Worm (Caenorhabditis elegans) whole organism, mixed stage, embryonic: Measurements from ENCODE around the gene oac-10.

Experiments
- ces-1 ChIP-seq: fragments of 150-350 bp; optimal IDR thresholded peaks from 2 replicates; lab custom pipeline; 2014; ENCODE audit warnings: missing biosample characterization, missing genetic modification reagents, missing genetic modification characterization
- ham-2 ChIP-seq: fragments of 200-800 bp; sonication (Bioruptor generic); optimal IDR thresholded peaks from 2 replicates; lab custom pipeline; 2018; ENCODE audit warnings: mild to moderate bottlenecking, missing genetic modification characterization, missing compliant biosample characterization
- lin-32 ChIP-seq: fragments of 200-800 bp; sonication (Bioruptor generic); optimal IDR thresholded peaks from 2 replicates; lab custom pipeline; 2018; ENCODE audit warnings: mild to moderate bottlenecking, missing genetic modification characterization, missing compliant biosample characterization
- mep-1 ChIP-seq: fragments of 150-350 bp; optimal IDR thresholded peaks from 2 replicates; lab custom pipeline; 2017; ENCODE audit warnings: missing biosample characterization, missing genetic modification reagents, missing genetic modification characterization, inconsistent platforms
- nhr-237 ChIP-seq: fragments of 150-350 bp; optimal IDR thresholded peaks from 2 replicates; lab custom pipeline; 2014; ENCODE audit warnings: missing biosample characterization, missing genetic modification characterization
- nhr-28 ChIP-seq: fragments of 150-350 bp; optimal IDR thresholded peaks from 2 replicates; lab custom pipeline; 2014; ENCODE audit warnings: missing biosample characterization, missing genetic modification characterization
- pha-4 ChIP-seq: fragments of 150-350 bp; optimal IDR thresholded peaks from 2 replicates; lab custom pipeline; 2018; ENCODE audit warnings: missing biosample characterization, missing genetic modification reagents, missing genetic modification characterization
- snpc-4 ChIP-seq: fragments of 150-350 bp; optimal IDR thresholded peaks from 2 replicates; lab custom pipeline; 2014; ENCODE audit warnings: missing biosample characterization, missing genetic modification characterization
- unc-39 ChIP-seq: fragments of 150-350 bp; optimal IDR thresholded peaks from 2 replicates; lab custom pipeline; 2014; ENCODE audit warnings: missing biosample characterization, missing genetic modification characterization
- unc-62 ChIP-seq: fragments of 150-350 bp; optimal IDR thresholded peaks from 2 replicates; lab custom pipeline; 2014; ENCODE audit warnings: missing biosample characterization, missing genetic modification reagents, missing genetic modification characterization
- ztf-11 ChIP-seq: fragments of 150-350 bp; optimal IDR thresholded peaks from 2 replicates; lab custom pipeline; 2014; ENCODE audit warnings: missing biosample characterization, missing genetic modification characterization

DNA sequence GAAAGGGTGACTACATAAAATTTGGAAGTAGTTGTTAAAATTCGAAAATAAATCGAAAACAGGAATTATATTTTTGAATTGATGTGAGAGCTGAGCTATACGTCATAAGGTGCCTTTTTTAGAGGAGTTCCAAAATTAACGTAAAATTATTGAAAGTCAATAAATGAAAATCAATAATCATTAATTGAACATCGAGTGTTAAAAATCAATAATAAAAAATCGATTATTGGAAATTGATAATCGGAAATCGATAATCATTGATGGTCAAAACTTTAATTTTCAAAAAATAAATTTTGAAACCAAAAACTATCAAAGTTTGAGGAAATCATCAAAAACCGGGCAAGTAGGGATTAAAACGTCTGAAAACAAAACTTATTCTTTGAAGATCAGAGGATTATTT lies 44.0 kb downstream of the oac-10 start:
- TF ChIP-seq nhr-28 (tag; lab: Kevin White, UChicago) (no peak), nhr-237 (tag; lab: Kevin White, UChicago) (no peak), mep-1 (tag; lab: Kevin White, UChicago) (no peak), unc-62 (GFP tag; lab: Kevin White, UChicago) (no peak), ham-2 (GFP tag; lab: Kevin White, UChicago) (no peak), ztf-11 (tag; lab: Kevin White, UChicago) (no peak), unc-39 (tag; lab: Kevin White, UChicago) (no peak), pha-4 (tag; lab: Kevin White, UChicago) (no peak), snpc-4 (tag; lab: Kevin White, UChicago) (no peak), lin-32 (GFP tag; lab: Kevin White, UChicago) (no peak), ces-1 (no peak)
